Worm (Caenorhabditis elegans): ENCODE results near the gene thoc-2.

thoc-2 gene

ce11 chrIII:6420995-6421404, 53.2 kb downstream of the thoc-2 start (continued):
- TF ChIP-seq repo-1 (tag; optimal IDR thresholded peaks at IDR 0.05) (peak; percentile 89), bed-1 (GFP tag; IDR thresholded peaks at IDR 0.05) (no peak), T07F8.4 (tag; optimal IDR thresholded peaks at IDR 0.05) (peak; percentile 5), attf-5 (GFP tag; optimal IDR thresholded peaks at IDR 0.05) (peak; percentile 64), hmg-20 (GFP tag; IDR thresholded peaks at IDR 0.05) (peak; percentile 24; the same call in 1 of the 2 replicates), snpc-4 (GFP tag; optimal IDR thresholded peaks at IDR 0.05) (no peak), snpc-4 (tag; optimal IDR thresholded peaks at IDR 0.05) (peak in 2 of 4 experiments; percentile 56 to 60), ztf-3 (GFP tag; optimal IDR thresholded peaks at IDR 0.05) (peak; percentile 63), egl-44 (GFP tag; IDR thresholded peaks at IDR 0.05) (peak; percentile 91), F23B12.7 (tag; optimal IDR thresholded peaks at IDR 0.05; ENCODE audit: insufficient read depth) (peak; percentile 0), lin-26 (GFP tag; IDR thresholded peaks at IDR 0.05) (peak; percentile 66), rcor-1 (GFP tag; IDR thresholded peaks at IDR 0.05) (peak; percentile 41; the same call in 1 of the 2 replicates), mcd-1 (GFP tag; IDR thresholded peaks at IDR 0.05) (peak; percentile 81), let-526 (GFP tag; IDR thresholded peaks at IDR 0.05) (peak; percentile 78), Y56A3A.18 (GFP tag; IDR thresholded peaks at IDR 0.05) (peak; percentile 60), cebp-1 (GFP tag; IDR thresholded peaks at IDR 0.05) (0 out of 2 replicates have a peak, but pooled peaks have one; percentile 7), cebp-1 (tag; optimal IDR thresholded peaks at IDR 0.05) (peak; percentile 88), chd-7 (tag; optimal IDR thresholded peaks at IDR 0.05) (peak; percentile 86), madf-10 (tag; optimal IDR thresholded peaks at IDR 0.05) (peak; percentile 60), let-607 (tag; optimal IDR thresholded peaks at IDR 0.05) (peak in 1 of 2 experiments; percentile 70), Y53F4B.3 (GFP tag; IDR thresholded peaks at IDR 0.05) (no peak), ceh-27 (GFP tag; optimal IDR thresholded peaks at IDR 0.05) (peak; percentile 56), tlf-1 (GFP tag; optimal IDR thresholded peaks at IDR 0.05) (peak; percentile 84), ZK185.1 (tag; optimal IDR thresholded peaks at IDR 0.05; ENCODE audit: poor library complexity, severe bottlenecking) (peak; percentile 69), F33H1.4 (GFP tag; IDR thresholded peaks at IDR 0.05) (no peak), hmg-1.2 (GFP tag; IDR thresholded peaks at IDR 0.05) (peak; percentile 99), cebp-2 (GFP tag; IDR thresholded peaks at IDR 0.05) (no peak), Y95B8A.8 (GFP tag; IDR thresholded peaks at IDR 0.05) (peak; percentile 35; the same call in 1 of the 2 replicates), madf-3 (GFP tag; IDR thresholded peaks at IDR 0.05) (0 out of 2 replicates have a peak, but pooled peaks have one; percentile 55), dox-1 (GFP tag; IDR thresholded peaks at IDR 0.05) (peak; percentile 80), ets-4 (GFP tag; optimal IDR thresholded peaks at IDR 0.05) (peak; percentile 74), tbx-9 (tag; optimal IDR thresholded peaks at IDR 0.05; ENCODE audit: borderline replicate concordance) (no peak), K11D2.4 (GFP tag; IDR thresholded peaks at IDR 0.05) (peak; percentile 85)

ce11 chrIII:6421473-6421872, 53.6 kb downstream of the thoc-2 start:
- TF ChIP-seq lin-35 (GFP tag; optimal IDR thresholded peaks at IDR 0.05) = peak in 1 of 3 experiments; percentile 6
- TF ChIP-seq pha-4 (tag; optimal IDR thresholded peaks at IDR 0.05) = no peak
- TF ChIP-seq ama-1 (optimal IDR thresholded peaks at IDR 0.05) = peak; percentile 43
- TF ChIP-seq ama-1 (GFP tag; optimal IDR thresholded peaks at IDR 0.05) = no peak
- TF ChIP-seq repo-1 (tag; optimal IDR thresholded peaks at IDR 0.05) = peak; percentile 25

- TF ChIP-seq ztf-28 (GFP tag; IDR thresholded peaks at IDR 0.05) = no peak
- no peak for TF ChIP-seq nfya-2 (GFP tag; IDR thresholded peaks at IDR 0.05)
- no peak for TF ChIP-seq madf-3 (GFP tag; IDR thresholded peaks at IDR 0.05)
- peak; percentile 72 for TF ChIP-seq nhr-80 (tag; optimal IDR thresholded peaks at IDR 0.05)
- TF ChIP-seq hrde-1 (tag; optimal IDR thresholded peaks at IDR 0.05; ENCODE audit: borderline replicate concordance) = no peak
- TF ChIP-seq bed-1 (GFP tag; IDR thresholded peaks at IDR 0.05) = no peak
- TF ChIP-seq xnd-1 (tag; optimal IDR thresholded peaks at IDR 0.05) = no peak
- no peak for TF ChIP-seq lag-1 (GFP tag; IDR thresholded peaks at IDR 0.05)
- no peak for TF ChIP-seq ztf-26 (tag; optimal IDR thresholded peaks at IDR 0.05)
- peak; percentile 30; the same call in 1 of the 2 replicates for TF ChIP-seq hmg-1.2 (GFP tag; IDR thresholded peaks at IDR 0.05)
- TF ChIP-seq dox-1 (GFP tag; IDR thresholded peaks at IDR 0.05) = peak; percentile 15; the same call in 1 of the 2 replicates
- TF ChIP-seq sptf-2 (GFP tag; optimal IDR thresholded peaks at IDR 0.05) = no peak
- TF ChIP-seq nhr-27 (tag; optimal IDR thresholded peaks at IDR 0.05) = no peak
Observed at ce11 chrIII:6421973-6422511, 54.2 kb downstream of the thoc-2 start.

All from whole organism, young adult.